Worm (Caenorhabditis elegans) whole organism, late embryonic: Measurements from ENCODE around the gene D1069.3.

Experiments used
- K02D7.2 ChIP-seq: sonication (generic microtip); optimal IDR thresholded peaks from 2 replicates; lab custom pipeline; 2017; ENCODE audit warnings: mild to moderate bottlenecking, missing genetic modification characterization, missing compliant biosample characterization
- K09A11.1 ChIP-seq: sonication (generic microtip); optimal IDR thresholded peaks from 2 replicates; lab custom pipeline; 2017; ENCODE audit warnings: antibody characterized with exemption, mild to moderate bottlenecking, missing genetic modification characterization, missing compliant biosample characterization; ENCODE audit not compliant: insufficient read depth
- T23F11.4 ChIP-seq: fragments of 200-800 bp; sonication (Bioruptor generic); optimal IDR thresholded peaks from 2 replicates; lab custom pipeline; 2018; ENCODE audit warnings: mild to moderate bottlenecking, missing genetic modification characterization, missing compliant biosample characterization
- Y22D7AL.16 ChIP-seq: sonication (generic microtip); optimal IDR thresholded peaks from 2 replicates; lab custom pipeline; 2016; ENCODE audit warnings: missing genetic modification characterization, missing compliant biosample characterization
- ceh-18 ChIP-seq: sonication (generic microtip); optimal IDR thresholded peaks from 2 replicates; lab custom pipeline; 2016; ENCODE audit warnings: missing genetic modification characterization, missing compliant biosample characterization
- ceh-2 ChIP-seq: sonication (generic microtip); optimal IDR thresholded peaks from 2 replicates; lab custom pipeline; 2016; ENCODE audit warnings: missing genotype, missing genetic modification characterization, missing compliant biosample characterization
- ceh-30 ChIP-seq: fragments of 150-350 bp; optimal IDR thresholded peaks from 2 replicates; lab custom pipeline; 2014; ENCODE audit warnings: missing biosample characterization, missing genetic modification characterization
- ceh-31 ChIP-seq: sonication (generic microtip); optimal IDR thresholded peaks from 2 replicates; lab custom pipeline; 2016; ENCODE audit warnings: missing genetic modification characterization, missing compliant biosample characterization
- ceh-34 ChIP-seq: sonication (generic microtip); optimal IDR thresholded peaks from 2 replicates; lab custom pipeline; 2016; ENCODE audit warnings: mild to moderate bottlenecking, missing genetic modification characterization, missing compliant biosample characterization
- ceh-45 ChIP-seq: fragments of 200-800 bp; sonication (Bioruptor generic); IDR thresholded peaks from 2 replicates; pipeline ENCODE4 v1.3.6; 2022; ENCODE audit warnings: missing genetic modification reagents, missing genetic modification characterization, missing compliant biosample characterization
- ceh-6 ChIP-seq: fragments of 200-800 bp; sonication (Bioruptor generic); optimal IDR thresholded peaks from 2 replicates; lab custom pipeline; 2018; ENCODE audit warnings: mild to moderate bottlenecking, missing genetic modification characterization, missing compliant biosample characterization
- che-1 ChIP-seq: sonication (generic microtip); optimal IDR thresholded peaks from 2 replicates; lab custom pipeline; 2016; ENCODE audit warnings: mild to moderate bottlenecking, missing genetic modification characterization, missing compliant biosample characterization
- dmd-4 ChIP-seq: sonication (generic microtip); optimal IDR thresholded peaks from 2 replicates; lab custom pipeline; 2016; ENCODE audit warnings: borderline replicate concordance, missing genetic modification characterization, missing compliant biosample characterization
- dve-1 ChIP-seq: sonication (generic microtip); optimal IDR thresholded peaks from 2 replicates; lab custom pipeline; 2017; ENCODE audit warnings: antibody characterized with exemption, mild to moderate bottlenecking, missing genetic modification characterization, missing compliant biosample characterization
- elt-4 ChIP-seq: sonication (generic microtip); optimal IDR thresholded peaks from 2 replicates; lab custom pipeline; 2016; ENCODE audit warnings: missing genetic modification characterization, missing compliant biosample characterization
- ets-4 ChIP-seq: sonication (generic microtip); optimal IDR thresholded peaks from 2 replicates; lab custom pipeline; 2016; ENCODE audit warnings: missing genetic modification characterization, missing compliant biosample characterization
- eyg-1 ChIP-seq: sonication (generic microtip); optimal IDR thresholded peaks from 2 replicates; lab custom pipeline; 2016; ENCODE audit warnings: missing genotype, missing genetic modification characterization, missing compliant biosample characterization
- gmeb-2 ChIP-seq: sonication (generic microtip); optimal IDR thresholded peaks from 2 replicates; lab custom pipeline; 2016; ENCODE audit warnings: missing genetic modification characterization, inconsistent platforms, missing compliant biosample characterization
- hlh-13 ChIP-seq: fragments of 200-800 bp; sonication (Bioruptor generic); optimal IDR thresholded peaks from 2 replicates; lab custom pipeline; 2018; ENCODE audit warnings: mild to moderate bottlenecking, missing genetic modification characterization, missing compliant biosample characterization
- hlh-30 ChIP-seq: sonication (generic microtip); optimal IDR thresholded peaks from 2 replicates; lab custom pipeline; 2017; ENCODE audit warnings: antibody characterized with exemption, missing genetic modification characterization, missing compliant biosample characterization; ENCODE audit not compliant: insufficient read depth
- hlh-6 ChIP-seq: sonication (generic microtip); optimal IDR thresholded peaks from 2 replicates; lab custom pipeline; 2016; ENCODE audit warnings: missing genotype, missing genetic modification characterization, missing compliant biosample characterization
- madf-2 ChIP-seq: sonication (generic microtip); optimal IDR thresholded peaks from 2 replicates; lab custom pipeline; 2017; ENCODE audit warnings: missing genetic modification characterization, missing compliant biosample characterization
- mec-3 ChIP-seq: sonication (generic microtip); optimal IDR thresholded peaks from 2 replicates; lab custom pipeline; 2016; ENCODE audit warnings: borderline replicate concordance, missing genetic modification characterization, missing compliant biosample characterization
- nhr-11 ChIP-seq: fragments of 150-350 bp; optimal IDR thresholded peaks from 2 replicates; lab custom pipeline; 2014; ENCODE audit warnings: missing biosample characterization, missing genetic modification characterization
- nhr-232 ChIP-seq: sonication (generic microtip); optimal IDR thresholded peaks from 2 replicates; lab custom pipeline; 2016; ENCODE audit warnings: missing genetic modification characterization, missing compliant biosample characterization
- npax-4 ChIP-seq: sonication (generic microtip); optimal IDR thresholded peaks from 2 replicates; lab custom pipeline; 2016; ENCODE audit warnings: missing genetic modification characterization, missing compliant biosample characterization
- pag-3 ChIP-seq: sonication (generic microtip); optimal IDR thresholded peaks from 2 replicates; lab custom pipeline; 2016; ENCODE audit warnings: missing compliant biosample characterization, missing genetic modification characterization, borderline replicate concordance
- pat-9 ChIP-seq: fragments of 200-800 bp; sonication (Bioruptor generic); optimal IDR thresholded peaks from 2 replicates; lab custom pipeline; 2018; ENCODE audit warnings: mild to moderate bottlenecking, missing genetic modification characterization, moderate library complexity, missing compliant biosample characterization
- pha-2 ChIP-seq: sonication (generic microtip); optimal IDR thresholded peaks from 2 replicates; lab custom pipeline; 2017; ENCODE audit warnings: mild to moderate bottlenecking, missing genetic modification characterization, missing compliant biosample characterization
- pha-4 ChIP-seq: fragments of 150-350 bp; optimal IDR thresholded peaks from 2 replicates; lab custom pipeline; 2018; ENCODE audit warnings: missing biosample characterization, missing genetic modification reagents, missing genetic modification characterization
- pros-1 ChIP-seq: fragments of 150-350 bp; optimal IDR thresholded peaks from 2 replicates; lab custom pipeline; 2014; ENCODE audit warnings: missing biosample characterization, missing genetic modification reagents, missing genetic modification characterization
- ref-2 ChIP-seq: sonication (generic microtip); optimal IDR thresholded peaks from 2 replicates; lab custom pipeline; 2016; ENCODE audit warnings: missing genetic modification characterization, missing compliant biosample characterization
- rnt-1 ChIP-seq: sonication (generic microtip); optimal IDR thresholded peaks from 2 replicates; lab custom pipeline; 2016; ENCODE audit warnings: missing genetic modification characterization, missing compliant biosample characterization
- sdc-2 ChIP-seq: sonication (generic microtip); optimal IDR thresholded peaks from 2 replicates; lab custom pipeline; 2016; ENCODE audit warnings: missing genotype, missing genetic modification characterization, missing compliant biosample characterization
- sox-4 ChIP-seq: sonication (generic microtip); optimal IDR thresholded peaks from 2 replicates; lab custom pipeline; 2017; ENCODE audit warnings: mild to moderate bottlenecking, missing genetic modification characterization, inconsistent platforms, missing compliant biosample characterization
- ttx-3 ChIP-seq: sonication (generic microtip); optimal IDR thresholded peaks from 2 replicates; lab custom pipeline; 2016; ENCODE audit warnings: missing genetic modification reagents, missing genetic modification characterization, missing compliant biosample characterization
- unc-3 ChIP-seq, 2 experiments: fragments of 200-800 bp in 1 of 2; sonication (Bioruptor generic) in 1 of 2; sonication (generic microtip) in 1 of 2; conservative IDR thresholded peaks in 1 of 2; optimal IDR thresholded peaks in 1 of 2; 2 replicates each; pipeline versions ENCODE4 v1.3.6 to Lab custom; 2016 to 2022; ENCODE audit warnings: missing compliant biosample characterization in 2 of 2, missing genetic modification characterization in 2 of 2, missing genetic modification reagents in 1 of 2
- unc-86 ChIP-seq: sonication (generic microtip); optimal IDR thresholded peaks from 2 replicates; lab custom pipeline; 2016; ENCODE audit warnings: missing genetic modification characterization, missing compliant biosample characterization
- zip-5 ChIP-seq: sonication (generic microtip); optimal IDR thresholded peaks from 2 replicates; lab custom pipeline; 2016; ENCODE audit warnings: missing genetic modification characterization, missing compliant biosample characterization

Gene D1069.3

DNA sequence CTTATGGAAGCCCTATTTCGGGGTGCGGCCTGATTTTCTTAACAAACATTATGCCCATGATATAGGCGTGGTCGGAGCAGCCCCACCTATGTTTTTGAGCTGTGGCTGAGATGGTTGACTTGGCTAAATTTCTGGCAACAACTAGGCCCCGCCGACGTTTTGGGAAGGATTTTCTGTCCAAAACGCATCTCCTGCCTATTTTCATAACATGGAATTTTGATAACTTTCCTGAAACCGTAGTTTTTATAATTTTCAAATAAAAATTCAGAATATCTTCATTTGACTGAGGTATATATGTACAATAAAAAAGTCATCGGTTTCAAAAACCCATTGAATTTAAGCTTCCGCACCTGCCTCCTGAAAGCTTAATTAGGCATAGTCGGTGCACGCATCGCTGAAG, 26.5 kb downstream of the D1069.3 start:
- TF ChIP-seq hlh-13, result no peak
- no peak for TF ChIP-seq che-1 (tag; lab: Kevin White, UChicago)
- no peak for TF ChIP-seq ceh-34
- no peak for TF ChIP-seq pha-2
- TF ChIP-seq sdc-2 (tag; lab: Kevin White, UChicago), result no peak
- TF ChIP-seq ceh-45 (GFP tag; lab: Robert Waterston, UW), result no peak
- no peak for TF ChIP-seq rnt-1 (tag; lab: Kevin White, UChicago)
- TF ChIP-seq madf-2, result no peak
- no peak for TF ChIP-seq ceh-6 (GFP tag; lab: Kevin White, UChicago)

DNA sequence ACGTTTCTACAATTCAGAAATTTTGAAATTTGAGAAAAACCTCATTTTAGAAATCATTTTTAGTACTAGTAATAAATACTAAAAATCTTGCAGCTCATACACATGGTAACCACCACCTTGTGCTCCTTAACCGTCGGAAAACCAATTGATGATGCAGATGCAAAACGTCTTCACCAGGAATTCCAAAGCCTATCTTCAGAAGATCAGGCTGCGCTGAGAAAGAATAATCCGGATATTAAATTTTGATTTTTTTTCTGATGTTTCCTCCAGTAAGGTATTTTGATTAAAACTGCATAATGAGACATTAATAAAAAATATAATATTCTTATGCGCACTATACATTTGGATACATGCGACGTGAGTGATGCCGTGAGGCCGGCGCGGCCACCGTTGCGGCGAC, 26.9 kb downstream of the D1069.3 start:
- TF ChIP-seq ceh-18 (tag; lab: Kevin White, UChicago), result no peak
- no peak for TF ChIP-seq hlh-30 (tag; lab: Kevin White, UChicago)
- no peak for TF ChIP-seq gmeb-2 (tag; lab: Kevin White, UChicago)
- no peak for TF ChIP-seq pros-1
- no peak for TF ChIP-seq ceh-45 (GFP tag; lab: Robert Waterston, UW)
- TF ChIP-seq ceh-2 (tag; lab: Kevin White, UChicago), result no peak
- TF ChIP-seq ref-2 (tag; lab: Kevin White, UChicago), result no peak
- TF ChIP-seq nhr-232 (tag; lab: Kevin White, UChicago), result no peak
- no peak for TF ChIP-seq unc-3 (GFP tag; conservative IDR thresholded peaks at IDR 0.05; lab: Robert Waterston, UW)
- no peak for TF ChIP-seq unc-3 (tag; optimal IDR thresholded peaks at IDR 0.05; lab: Kevin White, UChicago)
- no peak for TF ChIP-seq pat-9
- no peak for TF ChIP-seq dmd-4 (tag; lab: Kevin White, UChicago)
- TF ChIP-seq zip-5 (tag; lab: Kevin White, UChicago), result no peak
- no peak for TF ChIP-seq unc-86 (tag; lab: Kevin White, UChicago)
- TF ChIP-seq K02D7.2 (tag; lab: Kevin White, UChicago), result no peak
- TF ChIP-seq eyg-1, result no peak
- TF ChIP-seq pag-3 (tag; lab: Kevin White, UChicago), result no peak
- TF ChIP-seq npax-4, result no peak
- TF ChIP-seq ttx-3 (tag; lab: Kevin White, UChicago), result no peak
- TF ChIP-seq T23F11.4 (GFP tag; lab: Kevin White, UChicago), result no peak

ce11 chrII:319459-319858, 28.2 kb downstream of the D1069.3 start, which contains the start of gene far-7:
Gene far-7 (plus strand): TSS chrII:319789.
- TF ChIP-seq pha-2 (no peak), ceh-45 (GFP tag; lab: Robert Waterston, UW) (no peak), hlh-6 (tag; lab: Kevin White, UChicago) (no peak), npax-4 (no peak), elt-4 (no peak), ets-4 (tag; lab: Kevin White, UChicago) (no peak), pha-4 (no peak), ref-2 (tag; lab: Kevin White, UChicago) (no peak), rnt-1 (tag; lab: Kevin White, UChicago) (no peak), K09A11.1 (no peak), dve-1 (no peak), ceh-18 (tag; lab: Kevin White, UChicago) (no peak), Y22D7AL.16 (tag; lab: Kevin White, UChicago) (no peak), unc-3 (GFP tag; conservative IDR thresholded peaks at IDR 0.05; lab: Robert Waterston, UW) (no peak), unc-3 (tag; optimal IDR thresholded peaks at IDR 0.05; lab: Kevin White, UChicago) (no peak), nhr-11 (tag; lab: Kevin White, UChicago) (no peak), mec-3 (tag; lab: Kevin White, UChicago) (no peak), sox-4 (no peak), ceh-31 (no peak), ceh-30 (tag; lab: Kevin White, UChicago) (no peak)
